Worm (Caenorhabditis elegans): ENCODE results near the gene mcm-3.

DNA sequence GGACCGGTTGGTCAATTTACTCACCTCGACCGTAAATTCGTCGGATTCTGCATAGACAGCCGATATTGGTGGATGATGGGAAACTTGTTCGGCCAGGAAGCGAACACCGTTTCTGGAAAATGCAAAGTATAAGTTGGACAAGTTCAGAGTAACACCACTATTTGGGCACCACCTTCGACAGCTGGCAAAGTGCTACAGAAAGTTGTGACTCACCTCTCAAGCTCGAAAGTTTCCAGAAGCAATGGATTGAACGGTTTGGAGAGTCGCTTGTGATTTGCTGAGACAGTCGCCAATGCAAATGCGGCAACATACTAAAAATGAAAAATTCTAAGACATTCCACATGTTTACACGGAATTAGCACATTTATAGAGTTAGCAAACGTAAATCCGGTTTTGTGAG lies 46.1 kb downstream of the mcm-3 start:
- TF ChIP-seq blmp-1 (tag; optimal IDR thresholded peaks at IDR 0.05) (no peak), egl-27 (tag; optimal IDR thresholded peaks at IDR 0.05) (no peak), lsy-2 (tag; optimal IDR thresholded peaks at IDR 0.05) (no peak), sox-4 (tag; optimal IDR thresholded peaks at IDR 0.05) (no peak), lir-3 (tag; optimal IDR thresholded peaks at IDR 0.05; ENCODE audit: poor library complexity) (no peak), unc-98 (GFP tag; IDR thresholded peaks at IDR 0.05) (no peak), hlh-4 (tag; optimal IDR thresholded peaks at IDR 0.05) (no peak), mdl-1 (tag; optimal IDR thresholded peaks at IDR 0.05) (no peak), pqm-1 (tag; optimal IDR thresholded peaks at IDR 0.05) (no peak), snpc-4 (tag; optimal IDR thresholded peaks at IDR 0.05) (no peak)

Data from whole organism, L1 larva.